Fruit fly (Drosophila melanogaster) whole organism, adult: ENCODE measurements around the gene Vajk2.

Experiments used
- CG11617 ChIP-seq: fragments of 200-800 bp; sonication (Bioruptor generic); optimal IDR thresholded peaks from 2 replicates; lab custom pipeline; 2017; ENCODE audit warnings: mild to moderate bottlenecking, missing biosample characterization, missing genetic modification reagents, missing genetic modification characterization
- CG12768 ChIP-seq: fragments of 200-800 bp; sonication (Bioruptor generic); optimal IDR thresholded peaks from 2 replicates; lab custom pipeline; 2017; ENCODE audit warnings: missing biosample characterization, missing genetic modification characterization, mild to moderate bottlenecking, moderate library complexity, missing genetic modification reagents
- CG14711 ChIP-seq: fragments of 200-800 bp; sonication (Bioruptor generic); optimal IDR thresholded peaks from 2 replicates; lab custom pipeline; 2018; ENCODE audit warnings: missing biosample characterization, mild to moderate bottlenecking, missing genetic modification characterization, moderate library complexity
- CG1620 ChIP-seq: fragments of 200-800 bp; sonication (Bioruptor generic); optimal IDR thresholded peaks from 2 replicates; lab custom pipeline; 2016; ENCODE audit warnings: missing biosample characterization, missing genetic modification characterization
- CG33017 ChIP-seq: fragments of 200-800 bp; sonication (Bioruptor generic); optimal IDR thresholded peaks from 2 replicates; lab custom pipeline; 2018; ENCODE audit warnings: missing biosample characterization, mild to moderate bottlenecking, missing genetic modification characterization, moderate library complexity
- CG5204 ChIP-seq: fragments of 200-800 bp; sonication (Bioruptor generic); optimal IDR thresholded peaks from 2 replicates; lab custom pipeline; 2016; ENCODE audit warnings: missing biosample characterization, missing genetic modification characterization
- CG7045 ChIP-seq: fragments of 200-800 bp; sonication (Bioruptor generic); optimal IDR thresholded peaks from 2 replicates; lab custom pipeline; 2017; ENCODE audit warnings: missing biosample characterization, mild to moderate bottlenecking, missing genetic modification characterization
- Clk ChIP-seq: fragments of 200-800 bp; sonication (Bioruptor generic); optimal IDR thresholded peaks from 2 replicates; lab custom pipeline; 2017; ENCODE audit warnings: missing biosample characterization, missing genetic modification characterization
- Crg-1 ChIP-seq: fragments of 200-800 bp; sonication (Bioruptor generic); optimal IDR thresholded peaks from 2 replicates; lab custom pipeline; 2016; ENCODE audit warnings: missing biosample characterization, missing genetic modification characterization
- bab1 ChIP-seq: fragments of 200-800 bp; sonication (Bioruptor generic); optimal IDR thresholded peaks from 3 replicates; lab custom pipeline; 2019; ENCODE audit warnings: missing biosample characterization, mild to moderate bottlenecking, missing genetic modification characterization, moderate library complexity
- cic ChIP-seq: fragments of 200-800 bp; sonication (Bioruptor generic); optimal IDR thresholded peaks from 2 replicates; lab custom pipeline; 2017; ENCODE audit warnings: missing biosample characterization, mild to moderate bottlenecking, missing genetic modification characterization, moderate library complexity
- cnc ChIP-seq, 2 experiments: fragments of >200 bp; optimal IDR thresholded peaks; 2 replicates each; lab custom pipeline; 2017
- kay ChIP-seq: fragments of 200-800 bp; sonication (Bioruptor generic); peaks from one replicate; lab custom pipeline; 2016; ENCODE audit warnings: missing biosample characterization, missing genetic modification characterization, borderline replicate concordance
- ovo ChIP-seq: fragments of 200-800 bp; sonication (Bioruptor generic); optimal IDR thresholded peaks from 2 replicates; lab custom pipeline; 2016; ENCODE audit warnings: missing biosample characterization, missing genetic modification characterization
- pad ChIP-seq: fragments of 200-800 bp; sonication (Bioruptor generic); optimal IDR thresholded peaks from 3 replicates; lab custom pipeline; 2017; ENCODE audit warnings: missing biosample characterization, missing genetic modification characterization, mild to moderate bottlenecking, moderate library complexity, missing genetic modification reagents
- tj ChIP-seq: fragments of 200-800 bp; sonication (Bioruptor generic); optimal IDR thresholded peaks from 3 replicates; lab custom pipeline; 2017; ENCODE audit warnings: missing biosample characterization, mild to moderate bottlenecking, missing genetic modification characterization, moderate library complexity
- toe ChIP-seq: fragments of 200-800 bp; sonication (Bioruptor generic); optimal IDR thresholded peaks from 2 replicates; lab custom pipeline; 2016; ENCODE audit warnings: missing biosample characterization, missing genetic modification characterization

Gene Vajk2

dm6 chr2L:13884678-13885303, 49.7 kb downstream of the Vajk2 start:
- TF ChIP-seq tj (GFP tag; lab: Kevin White, UChicago) (peak; percentile 1), CG12768 (no peak)

- TF ChIP-seq cic (GFP tag; lab: Kevin White, UChicago) (no peak), CG11617 (GFP tag; lab: Kevin White, UChicago) (no peak), toe (GFP tag; lab: Kevin White, UChicago) (no peak), CG12768 (no peak), bab1 (no peak), Clk (no peak), tj (GFP tag; lab: Kevin White, UChicago) (no peak), Crg-1 (GFP tag; lab: Kevin White, UChicago) (no peak), CG7045 (GFP tag; lab: Kevin White, UChicago) (no peak), pad (no peak), CG33017 (tag; lab: Kevin White, UChicago) (no peak), cnc (optimal IDR thresholded peaks at IDR 0.05; lab: Kevin White, UChicago) (no peak), CG5204 (GFP tag; lab: Kevin White, UChicago) (no peak), kay (GFP tag; lab: Kevin White, UChicago) (no peak), CG14711 (tag; lab: Kevin White, UChicago) (no peak), ovo (no peak), CG1620 (GFP tag; lab: Kevin White, UChicago) (no peak)
These were observed 50.3 kb downstream of the Vajk2 start for dm6 chr2L:13884063-13884656.
